Worm (Caenorhabditis elegans): ENCODE data around the gene clp-1.

The clp-1 gene

ce11 chrIII:7973201-7973767, 6.5 kb upstream of the clp-1 start, which contains the start of the genes eef-1B.1 and aco-2 (continued):
- TF ChIP-seq nhr-111 (GFP tag; optimal IDR thresholded peaks at IDR 0.05) = no peak
- TF ChIP-seq lir-3 (tag; optimal IDR thresholded peaks at IDR 0.05) = no peak
- TF ChIP-seq lim-7 (GFP tag; IDR thresholded peaks at IDR 0.05) = no peak
- no peak for TF ChIP-seq lin-39 (tag; optimal IDR thresholded peaks at IDR 0.05)
- TF ChIP-seq tag-97 (GFP tag; IDR thresholded peaks at IDR 0.05) = no peak
- peak; percentile 90 for TF ChIP-seq nhr-42 (GFP tag; IDR thresholded peaks at IDR 0.05)
- TF ChIP-seq nhr-48 (tag; optimal IDR thresholded peaks at IDR 0.05) = peak; percentile 75
- no peak for TF ChIP-seq fos-1 (tag; optimal IDR thresholded peaks at IDR 0.05)
- 0 out of 2 replicates have a peak, but pooled peaks have one; percentile 39 for TF ChIP-seq mdt-29 (GFP tag; IDR thresholded peaks at IDR 0.05)
- TF ChIP-seq F49E8.2 (tag; optimal IDR thresholded peaks at IDR 0.05; ENCODE audit: borderline replicate concordance) = peak; percentile 24
- TF ChIP-seq egl-43 (GFP tag; IDR thresholded peaks at IDR 0.05) = 0 out of 2 replicates have a peak, but pooled peaks have one; percentile 18
- peak; percentile 68 for TF ChIP-seq jun-1 (tag; optimal IDR thresholded peaks at IDR 0.05)
- TF ChIP-seq ceh-20 (GFP tag; IDR thresholded peaks at IDR 0.05) = peak; percentile 78
- TF ChIP-seq R02D3.7 (tag; optimal IDR thresholded peaks at IDR 0.05) = no peak
- TF ChIP-seq ZK546.5 (tag; optimal IDR thresholded peaks at IDR 0.05) = no peak
- no peak for TF ChIP-seq ceh-32 (tag; optimal IDR thresholded peaks at IDR 0.05; ENCODE audit: poor library complexity)
- no peak for TF ChIP-seq Y48G9A.11 (GFP tag; IDR thresholded peaks at IDR 0.05)
- peak; percentile 73 for TF ChIP-seq nhr-25 (tag; optimal IDR thresholded peaks at IDR 0.05; ENCODE audit: borderline replicate concordance, insufficient read depth)
- TF ChIP-seq Y5F2A.4 (GFP tag; optimal IDR thresholded peaks at IDR 0.05) = no peak
- peak; percentile 78; the same call in 1 of the 2 replicates for TF ChIP-seq madf-9 (GFP tag; conservative IDR thresholded peaks at IDR 0.05)
- TF ChIP-seq mxl-2 (GFP tag; conservative IDR thresholded peaks at IDR 0.05) = peak; percentile 71
- TF ChIP-seq zip-11 (GFP tag; IDR thresholded peaks at IDR 0.05) = no peak
- peak; percentile 42; the same call in 1 of the 2 replicates for TF ChIP-seq php-3 (GFP tag; IDR thresholded peaks at IDR 0.05)
- TF ChIP-seq zip-2 (tag; optimal IDR thresholded peaks at IDR 0.05) = peak; percentile 12
- TF ChIP-seq spr-1 (tag; optimal IDR thresholded peaks at IDR 0.05) = peak; percentile 72
- peak; percentile 31 to 95 for TF ChIP-seq lsy-2 (tag; optimal IDR thresholded peaks at IDR 0.05)
- peak; percentile 92 for TF ChIP-seq mes-2 (tag; optimal IDR thresholded peaks at IDR 0.05; ENCODE audit: poor library complexity, severe bottlenecking)
- TF ChIP-seq daf-19 (GFP tag; conservative IDR thresholded peaks at IDR 0.05) = no peak
- no peak for TF ChIP-seq Y105C5A.15 (GFP tag; IDR thresholded peaks at IDR 0.05)
- no peak for TF ChIP-seq lin-29 (GFP tag; IDR thresholded peaks at IDR 0.05)
- peak; percentile 53 for TF ChIP-seq fkh-10 (GFP tag; optimal IDR thresholded peaks at IDR 0.05)
- TF ChIP-seq dmd-6 (GFP tag; IDR thresholded peaks at IDR 0.05) = peak; percentile 86
- peak; percentile 88 for TF ChIP-seq T20F7.1 (GFP tag; optimal IDR thresholded peaks at IDR 0.05)
- 0 out of 2 replicates have a peak, but pooled peaks have one; percentile 7 for TF ChIP-seq vab-7 (GFP tag; IDR thresholded peaks at IDR 0.05)
- TF ChIP-seq nhr-10 (tag; optimal IDR thresholded peaks at IDR 0.05) = no peak
- TF ChIP-seq mxl-3 (GFP tag; optimal IDR thresholded peaks at IDR 0.05) = peak; percentile 92
- TF ChIP-seq ceh-82 (tag; optimal IDR thresholded peaks at IDR 0.05) = no peak
- peak; percentile 89 for TF ChIP-seq hmg-1.1 (GFP tag; IDR thresholded peaks at IDR 0.05)
- no peak for TF ChIP-seq ZK337.2 (GFP tag; IDR thresholded peaks at IDR 0.05)
- TF ChIP-seq nhr-41 (GFP tag; IDR thresholded peaks at IDR 0.05) = no peak
- peak; percentile 26; the same call in 1 of the 2 replicates for TF ChIP-seq arid-1 (GFP tag; conservative IDR thresholded peaks at IDR 0.05)
- peak; percentile 95 for TF ChIP-seq nhr-6 (tag; optimal IDR thresholded peaks at IDR 0.05)
- TF ChIP-seq daf-12 (tag; optimal IDR thresholded peaks at IDR 0.05) = no peak
- peak; percentile 78 for TF ChIP-seq ztf-7 (tag; optimal IDR thresholded peaks at IDR 0.05)
- no peak for TF ChIP-seq unc-39 (tag; optimal IDR thresholded peaks at IDR 0.05)
- TF ChIP-seq aha-1 (tag) = peak; percentile 99
- TF ChIP-seq ztf-11 (tag; optimal IDR thresholded peaks at IDR 0.05) = no peak
- peak; percentile 39 for TF ChIP-seq F10B5.3 (tag; optimal IDR thresholded peaks at IDR 0.05)
- peak; percentile 85 for TF ChIP-seq lin-38 (GFP tag; IDR thresholded peaks at IDR 0.05)
- peak; percentile 35 for TF ChIP-seq zfp-2 (tag; optimal IDR thresholded peaks at IDR 0.05)
